Worm (Caenorhabditis elegans) whole organism, L4/young adult: Measurements from ENCODE around the gene F09C6.16.
"Not testable (repeated sequence)": the region's sequence is repeated elsewhere in the genome, so short reads cannot be mapped to it uniquely, and the experiment has no call there.

Experiments used
- W03F9.2 ChIP-seq: fragments of 150-350 bp; optimal IDR thresholded peaks from 2 replicates; lab custom pipeline; 2014; ENCODE audit warnings: missing biosample characterization, missing genetic modification characterization
- dao-5 ChIP-seq: sonication (generic microtip); optimal IDR thresholded peaks from 2 replicates; lab custom pipeline; 2016; ENCODE audit warnings: missing genotype, missing genetic modification characterization, moderate library complexity, missing compliant biosample characterization
- him-1 ChIP-seq: sonication (generic microtip); optimal IDR thresholded peaks from 2 replicates; lab custom pipeline; 2016; ENCODE audit warnings: missing genotype, missing genetic modification reagents, missing genetic modification characterization, missing compliant biosample characterization

Gene F09C6.16

ce11 chrV:16909871-16910270, at the start of gene F09C6.16:
Gene F09C6.16, minus strand, starts transcription at chrV:16909971.
- TF ChIP-seq him-1 (tag; lab: Kevin White, UChicago) (no peak), dao-5 (tag; lab: Kevin White, UChicago) (no peak), W03F9.2 (no peak)

ce11 chrV:16958975-16959374, 49.2 kb upstream of the F09C6.16 start:
- TF ChIP-seq W03F9.2 (no peak), him-1 (tag; lab: Kevin White, UChicago) (no peak), dao-5 (tag; lab: Kevin White, UChicago) (no peak)

ce11 chrV:16956229-16956628, 46.5 kb upstream of the F09C6.16 start, which contains the start of gene clec-239:
Gene clec-239, plus strand, starts transcription at chrV:16956529.
- no peak for TF ChIP-seq dao-5 (tag; lab: Kevin White, UChicago)
- TF ChIP-seq W03F9.2, result no peak
- no peak for TF ChIP-seq him-1 (tag; lab: Kevin White, UChicago)

- TF ChIP-seq him-1 (tag; lab: Kevin White, UChicago) (no peak), W03F9.2 (no peak), dao-5 (tag; lab: Kevin White, UChicago) (no peak)
Observed at ce11 chrV:16954766-16955165, 45.0 kb upstream of the F09C6.16 start, which contains the start of gene srh-206. Gene srh-206, minus strand, starts transcription at chrV:16954866.

- no peak for TF ChIP-seq dao-5 (tag; lab: Kevin White, UChicago)
- TF ChIP-seq W03F9.2, result no peak
- TF ChIP-seq him-1 (tag; lab: Kevin White, UChicago), result no peak
Observed at ce11 chrV:16951504-16951903, 41.7 kb upstream of the F09C6.16 start, which contains the start of gene clec-238. Gene clec-238, plus strand, starts transcription at chrV:16951804.

- TF ChIP-seq dao-5 (tag; lab: Kevin White, UChicago) (no peak), him-1 (tag; lab: Kevin White, UChicago) (no peak), W03F9.2 (no peak)
Observed at ce11 chrV:16950036-16950435, 40.3 kb upstream of the F09C6.16 start.

ce11 chrV:16949609-16950008, 39.8 kb upstream of the F09C6.16 start, which contains the start of gene fbxa-111:
Gene fbxa-111, minus strand, starts transcription at chrV:16949709.
- TF ChIP-seq dao-5 (tag; lab: Kevin White, UChicago); W03F9.2; him-1 (tag; lab: Kevin White, UChicago): not testable (repeated sequence)

ce11 chrV:16948011-16948410, 38.2 kb upstream of the F09C6.16 start, which contains the start of gene fbxa-112:
Gene fbxa-112, minus strand, starts transcription at chrV:16948111.
- TF ChIP-seq him-1 (tag; lab: Kevin White, UChicago); W03F9.2; dao-5 (tag; lab: Kevin White, UChicago): not testable (repeated sequence)

- TF ChIP-seq him-1 (tag; lab: Kevin White, UChicago); dao-5 (tag; lab: Kevin White, UChicago); W03F9.2: not testable (repeated sequence)
Observed at ce11 chrV:16938731-16939130, 29.0 kb upstream of the F09C6.16 start, which contains the start of gene fbxa-148. Gene fbxa-148, plus strand, starts transcription at chrV:16939031.

ce11 chrV:16927345-16927744, 17.6 kb upstream of the F09C6.16 start, which contains the start of gene Y102A5C.36:
Gene Y102A5C.36, minus strand, starts transcription at chrV:16927445.
- TF ChIP-seq him-1 (tag; lab: Kevin White, UChicago) (no peak), W03F9.2 (no peak), dao-5 (tag; lab: Kevin White, UChicago) (no peak)

- TF ChIP-seq him-1 (tag; lab: Kevin White, UChicago) (no peak), dao-5 (tag; lab: Kevin White, UChicago) (no peak), W03F9.2 (no peak)
Observed at ce11 chrV:16921952-16922351, 12.2 kb upstream of the F09C6.16 start, which contains the start of gene Y102A5C.4. Gene Y102A5C.4, plus strand, starts transcription at chrV:16922252.

- TF ChIP-seq him-1 (tag; lab: Kevin White, UChicago), result no peak
- TF ChIP-seq W03F9.2, result no peak
- TF ChIP-seq dao-5 (tag; lab: Kevin White, UChicago), result no peak
Observed at ce11 chrV:16919675-16920074, 9.9 kb upstream of the F09C6.16 start.

ce11 chrV:16918378-16918777, 8.6 kb upstream of the F09C6.16 start, which contains the start of the genes fbxa-206 and Y102A5C.2:
Gene fbxa-206, minus strand, starts transcription at chrV:16918478.
Gene Y102A5C.2, plus strand, starts transcription at chrV:16918731.
- TF ChIP-seq him-1 (tag; lab: Kevin White, UChicago), result no peak
- no peak for TF ChIP-seq W03F9.2
- TF ChIP-seq dao-5 (tag; lab: Kevin White, UChicago), result no peak

- TF ChIP-seq W03F9.2, result no peak
- TF ChIP-seq him-1 (tag; lab: Kevin White, UChicago), result no peak
- no peak for TF ChIP-seq dao-5 (tag; lab: Kevin White, UChicago)
Observed at ce11 chrV:16916079-16916478, 6.3 kb upstream of the F09C6.16 start, which contains the start of gene F09C6.10. Gene F09C6.10, minus strand, starts transcription at chrV:16916179.
